Worm (Caenorhabditis elegans) whole organism, L1 larva: Measurements from ENCODE around the gene R02F2.4.

Experiments used
- C04F5.9 ChIP-seq: sonication (generic microtip); optimal IDR thresholded peaks from 2 replicates; lab custom pipeline; 2016; ENCODE audit warnings: missing genetic modification characterization, missing compliant biosample characterization
- Y116A8C.19 ChIP-seq: sonication (generic microtip); optimal IDR thresholded peaks from 2 replicates; lab custom pipeline; 2016; ENCODE audit warnings: missing compliant biosample characterization, missing genetic modification characterization, borderline replicate concordance
- aha-1 ChIP-seq: fragments of 150-350 bp; optimal IDR thresholded peaks from 2 replicates; lab custom pipeline; 2014; ENCODE audit warnings: missing biosample characterization, missing genetic modification characterization
- aly-2 ChIP-seq: fragments of 150-350 bp; optimal IDR thresholded peaks from 2 replicates; lab custom pipeline; 2014; ENCODE audit warnings: missing biosample characterization, missing genetic modification characterization
- ama-1 ChIP-seq: fragments of 150-350 bp; optimal IDR thresholded peaks from 2 replicates; lab custom pipeline; 2014
- ceh-63 ChIP-seq: fragments of 200-800 bp; sonication (Bioruptor generic); optimal IDR thresholded peaks from 2 replicates; lab custom pipeline; 2018; ENCODE audit warnings: mild to moderate bottlenecking, missing genetic modification characterization, missing compliant biosample characterization
- ceh-8 ChIP-seq: fragments of 200-800 bp; sonication (Bioruptor generic); optimal IDR thresholded peaks from 2 replicates; lab custom pipeline; 2018; ENCODE audit warnings: mild to moderate bottlenecking, missing genetic modification characterization, moderate library complexity, missing compliant biosample characterization
- ceh-82 ChIP-seq, 3 experiments: fragments of 150-350 bp in 1 of 3; sonication (generic microtip) in 2 of 3; optimal IDR thresholded peaks; 2 replicates each; lab custom pipeline; 2014 to 2017; ENCODE audit warnings: missing biosample characterization in 3 of 3, missing genetic modification characterization in 3 of 3
- ceh-90 ChIP-seq: sonication (generic microtip); optimal IDR thresholded peaks from 2 replicates; lab custom pipeline; 2016; ENCODE audit warnings: missing genetic modification characterization, missing compliant biosample characterization
- dpl-1 ChIP-seq, 3 experiments: fragments of 150-350 bp in 2 of 3; sonication (generic microtip) in 1 of 3; optimal IDR thresholded peaks; 2 replicates each; lab custom pipeline; 2014 to 2017; ENCODE audit warnings: missing biosample characterization in 3 of 3, missing genetic modification characterization in 3 of 3, missing genetic modification reagents in 3 of 3
- efl-1 ChIP-seq, 4 experiments: fragments of 150-350 bp; optimal IDR thresholded peaks in 3 of 4; peaks in 1 of 4; 1 replicate in 1 of 4; 2 replicates in 3 of 4; lab custom pipeline; 2014; ENCODE audit warnings: missing biosample characterization in 2 of 4, missing genetic modification characterization in 2 of 4, missing genetic modification reagents in 2 of 4
- egl-27 ChIP-seq, 2 experiments: fragments of 150-350 bp in 1 of 2; sonication (generic microtip); optimal IDR thresholded peaks; 3 replicates each; lab custom pipeline; 2017 to 2018; ENCODE audit warnings: missing biosample characterization in 2 of 2, missing genetic modification characterization in 2 of 2, missing genetic modification reagents in 2 of 2
- elt-3 ChIP-seq, 6 experiments: fragments of 150-350 bp in 1 of 6; sonication (generic microtip); optimal IDR thresholded peaks; 2 replicates each; lab custom pipeline; 2017 to 2018; ENCODE audit warnings: missing biosample characterization in 6 of 6, missing genetic modification characterization in 6 of 6, inconsistent platforms in 1 of 6
- ets-5 ChIP-seq: fragments of 200-800 bp; sonication (Bioruptor generic); IDR thresholded peaks from 2 replicates; pipeline ENCODE4 v1.3.6; 2022; ENCODE audit warnings: missing genetic modification characterization, missing compliant biosample characterization
- fkh-4 ChIP-seq: sonication (generic microtip); optimal IDR thresholded peaks from 2 replicates; lab custom pipeline; 2016; ENCODE audit warnings: missing compliant biosample characterization, missing genetic modification characterization, borderline replicate concordance
- fkh-8 ChIP-seq: sonication (generic microtip); optimal IDR thresholded peaks from 2 replicates; lab custom pipeline; 2016; ENCODE audit warnings: mild to moderate bottlenecking, missing genetic modification characterization, missing compliant biosample characterization
- grh-1 ChIP-seq: fragments of 200-800 bp; sonication (Bioruptor generic); IDR thresholded peaks from 2 replicates; pipeline ENCODE4 v1.3.6; 2022; ENCODE audit warnings: missing genetic modification reagents, missing genetic modification characterization, missing compliant biosample characterization
- hlh-17 ChIP-seq: fragments of 200-800 bp; sonication (Bioruptor generic); optimal IDR thresholded peaks from 2 replicates; lab custom pipeline; 2018; ENCODE audit warnings: missing genetic modification characterization, mild to moderate bottlenecking, missing compliant biosample characterization, moderate library complexity, borderline replicate concordance
- hlh-4 ChIP-seq: sonication (generic microtip); optimal IDR thresholded peaks from 2 replicates; lab custom pipeline; 2016; ENCODE audit warnings: mild to moderate bottlenecking, missing genetic modification characterization, missing compliant biosample characterization
- hpl-2 ChIP-seq: fragments of 150-350 bp; optimal IDR thresholded peaks from 2 replicates; lab custom pipeline; 2014; ENCODE audit warnings: missing biosample characterization, missing genetic modification reagents, missing genetic modification characterization
- isw-1 ChIP-seq: fragments of 200-800 bp; sonication (Bioruptor generic); IDR thresholded peaks from 2 replicates; pipeline ENCODE4 v1.3.6; 2022; ENCODE audit warnings: missing genetic modification characterization, missing compliant biosample characterization
- lin-15B ChIP-seq: fragments of 150-350 bp; sonication (generic microtip); optimal IDR thresholded peaks from 3 replicates; lab custom pipeline; 2014; ENCODE audit warnings: missing biosample characterization, missing genetic modification characterization
- lin-35 ChIP-seq, 2 experiments: fragments of 150-350 bp; optimal IDR thresholded peaks; 2 replicates each; lab custom pipeline; 2014; ENCODE audit warnings: missing biosample characterization in 2 of 2, missing genetic modification characterization in 2 of 2, missing genetic modification reagents in 2 of 2
- lin-39 ChIP-seq: fragments of 150-350 bp; optimal IDR thresholded peaks from 2 replicates; lab custom pipeline; 2014; ENCODE audit warnings: missing biosample characterization, missing genetic modification reagents, missing genetic modification characterization
- mab-9 ChIP-seq: fragments of 200-800 bp; sonication (Bioruptor generic); IDR thresholded peaks from 2 replicates; pipeline ENCODE4 v1.3.6; 2022; ENCODE audit warnings: missing genetic modification reagents, missing genetic modification characterization, missing compliant biosample characterization
- mdl-1 ChIP-seq, 2 experiments: fragments of 150-350 bp; optimal IDR thresholded peaks; 2 replicates each; lab custom pipeline; 2014 to 2017; ENCODE audit warnings: missing biosample characterization in 2 of 2, missing genetic modification characterization in 2 of 2, inconsistent platforms in 1 of 2
- mef-2 ChIP-seq: fragments of 150-350 bp; optimal IDR thresholded peaks from 2 replicates; lab custom pipeline; 2014; ENCODE audit warnings: missing biosample characterization, missing genetic modification characterization
- mep-1 ChIP-seq: fragments of 150-350 bp; optimal IDR thresholded peaks from 2 replicates; lab custom pipeline; 2014; ENCODE audit warnings: missing biosample characterization, missing genetic modification characterization
- nhr-11 ChIP-seq: fragments of 150-350 bp; optimal IDR thresholded peaks from 2 replicates; lab custom pipeline; 2014; ENCODE audit warnings: missing biosample characterization, missing genetic modification characterization
- nhr-12 ChIP-seq: sonication (generic microtip); optimal IDR thresholded peaks from 2 replicates; lab custom pipeline; 2017; ENCODE audit warnings: missing biosample characterization, missing genetic modification characterization
- nhr-19 ChIP-seq: fragments of 200-800 bp; sonication (Bioruptor generic); conservative IDR thresholded peaks from 2 replicates; pipeline ENCODE4 v1.3.6; 2022; ENCODE audit warnings: missing genetic modification characterization, missing compliant biosample characterization
- nhr-237 ChIP-seq: fragments of 150-350 bp; optimal IDR thresholded peaks from 2 replicates; lab custom pipeline; 2014; ENCODE audit warnings: missing biosample characterization, missing genetic modification characterization
- nhr-71 ChIP-seq: sonication (generic microtip); optimal IDR thresholded peaks from 2 replicates; lab custom pipeline; 2016; ENCODE audit warnings: mild to moderate bottlenecking, missing genetic modification characterization, moderate library complexity, missing compliant biosample characterization
- nhr-76 ChIP-seq: sonication (generic microtip); optimal IDR thresholded peaks from 2 replicates; lab custom pipeline; 2017; ENCODE audit warnings: missing biosample characterization, missing genetic modification characterization
- nhr-77 ChIP-seq: fragments of 150-350 bp; optimal IDR thresholded peaks from 2 replicates; lab custom pipeline; 2014; ENCODE audit warnings: missing biosample characterization, missing genetic modification characterization
- nhr-84 ChIP-seq: sonication (generic microtip); optimal IDR thresholded peaks from 2 replicates; lab custom pipeline; 2017; ENCODE audit warnings: missing biosample characterization, missing genetic modification characterization
- nhr-85 ChIP-seq: sonication (generic microtip); peaks from one replicate; lab custom pipeline; 2016; ENCODE audit warnings: missing genetic modification characterization, inconsistent platforms, missing compliant biosample characterization
- pax-3 ChIP-seq: fragments of 200-800 bp; sonication (Bioruptor generic); optimal IDR thresholded peaks from 2 replicates; lab custom pipeline; 2018; ENCODE audit warnings: mild to moderate bottlenecking, missing genetic modification characterization, moderate library complexity, missing compliant biosample characterization
- pqm-1 ChIP-seq: sonication (generic microtip); optimal IDR thresholded peaks from 3 replicates; lab custom pipeline; 2017; ENCODE audit warnings: missing biosample characterization, missing genetic modification characterization
- rnt-1 ChIP-seq: sonication (generic microtip); optimal IDR thresholded peaks from 2 replicates; lab custom pipeline; 2016; ENCODE audit warnings: mild to moderate bottlenecking, missing genetic modification characterization, moderate library complexity, missing compliant biosample characterization
- snpc-4 ChIP-seq: fragments of 150-350 bp; optimal IDR thresholded peaks from 2 replicates; lab custom pipeline; 2014; ENCODE audit warnings: missing biosample characterization, missing genetic modification characterization
- sox-4 ChIP-seq: sonication (generic microtip); optimal IDR thresholded peaks from 2 replicates; lab custom pipeline; 2016; ENCODE audit warnings: missing genetic modification characterization, missing compliant biosample characterization
- sptf-1 ChIP-seq: fragments of 150-350 bp; optimal IDR thresholded peaks from 2 replicates; lab custom pipeline; 2014; ENCODE audit warnings: missing biosample characterization, missing genetic modification characterization
- swsn-7 ChIP-seq: sonication (generic microtip); optimal IDR thresholded peaks from 2 replicates; lab custom pipeline; 2016; ENCODE audit warnings: missing genetic modification characterization, missing compliant biosample characterization
- tbx-2 ChIP-seq: sonication (generic microtip); optimal IDR thresholded peaks from 2 replicates; lab custom pipeline; 2016; ENCODE audit warnings: missing genetic modification characterization, missing compliant biosample characterization
- tlp-1 ChIP-seq: fragments of 150-350 bp; optimal IDR thresholded peaks from 2 replicates; lab custom pipeline; 2014; ENCODE audit warnings: missing biosample characterization, missing genetic modification characterization
- unc-130 ChIP-seq: fragments of 150-350 bp; optimal IDR thresholded peaks from 2 replicates; lab custom pipeline; 2017; ENCODE audit warnings: missing biosample characterization, missing genetic modification characterization, inconsistent platforms
- unc-30 ChIP-seq: sonication (generic microtip); optimal IDR thresholded peaks from 2 replicates; lab custom pipeline; 2017; ENCODE audit warnings: missing biosample characterization, missing genetic modification characterization
- unc-62 ChIP-seq: fragments of 150-350 bp; optimal IDR thresholded peaks from 2 replicates; lab custom pipeline; 2014; ENCODE audit warnings: missing biosample characterization, missing genetic modification reagents, missing genetic modification characterization
- unc-86 ChIP-seq: sonication (generic microtip); optimal IDR thresholded peaks from 2 replicates; lab custom pipeline; 2016; ENCODE audit warnings: missing genetic modification characterization, missing compliant biosample characterization
- xbp-1 ChIP-seq: sonication (generic microtip); optimal IDR thresholded peaks from 2 replicates; lab custom pipeline; 2016; ENCODE audit warnings: missing genetic modification characterization, missing compliant biosample characterization

Gene R02F2.4

DNA sequence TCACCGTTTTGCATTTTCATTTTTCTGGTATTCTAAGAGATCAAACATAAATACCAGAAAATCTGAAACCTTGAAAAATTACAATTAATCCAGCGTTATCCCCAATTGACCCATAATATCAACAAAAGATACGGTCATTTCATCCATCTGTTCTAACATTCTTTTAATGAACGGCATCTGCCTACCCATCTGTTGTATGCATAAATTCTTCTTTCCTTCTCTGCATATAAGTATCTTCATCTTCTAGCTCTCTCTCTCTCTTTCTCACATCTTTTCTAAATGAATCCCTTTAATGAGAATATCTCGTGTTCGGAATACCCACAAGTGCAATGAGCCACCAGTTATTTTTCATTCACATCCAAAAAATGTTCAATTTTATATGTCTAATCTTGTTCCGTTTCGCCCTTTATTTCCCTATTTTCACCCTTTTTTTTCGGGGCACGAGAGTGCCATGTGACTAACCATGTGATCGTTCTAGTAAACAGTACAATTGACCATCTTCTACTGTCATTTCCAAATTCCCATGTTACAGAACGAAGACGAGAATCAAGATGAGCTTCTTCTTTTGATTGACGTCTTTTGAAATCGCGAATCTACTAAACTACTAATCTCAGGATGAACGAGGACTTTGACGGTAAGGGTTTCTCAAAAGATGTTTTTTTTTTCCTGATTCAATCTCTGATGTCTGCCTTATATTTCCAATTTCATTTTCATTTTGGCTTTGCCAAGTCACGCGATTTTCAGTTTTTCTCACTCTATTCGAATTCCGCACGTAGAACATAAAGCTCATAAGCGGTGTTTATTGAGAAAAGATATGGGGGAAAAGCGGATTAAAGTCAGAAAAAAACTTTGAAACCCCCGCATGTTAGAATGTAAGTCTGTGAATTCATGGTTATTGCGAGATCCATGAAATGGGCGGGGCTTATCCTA, 17.5 kb downstream of the R02F2.4 start, which contains the start of gene R02F2.1 (continued):
- peak; percentile 69 for TF ChIP-seq fkh-8 (tag; lab: Kevin White, UChicago)
- no peak for TF ChIP-seq fkh-4 (tag; lab: Kevin White, UChicago)
- no peak for TF ChIP-seq isw-1 (GFP tag; lab: Robert Waterston, UW)
- TF ChIP-seq grh-1, result no peak
- peak; percentile 14 for TF ChIP-seq xbp-1 (tag; lab: Kevin White, UChicago)
- no peak for TF ChIP-seq aha-1 (tag; lab: Kevin White, UChicago)
- TF ChIP-seq Y116A8C.19 (tag; lab: Kevin White, UChicago), result no peak
- TF ChIP-seq nhr-12, result no peak
- no peak for TF ChIP-seq mef-2 (tag; lab: Kevin White, UChicago)
- TF ChIP-seq hlh-4 (tag; lab: Kevin White, UChicago), result no peak
- peak; percentile 21 for TF ChIP-seq unc-130 (tag; lab: Kevin White, UChicago)
- peak in 1 of 2 experiments; percentile 41 for TF ChIP-seq efl-1 (optimal IDR thresholded peaks at IDR 0.05; lab: Kevin White, UChicago)
- TF ChIP-seq efl-1 (GFP tag; optimal IDR thresholded peaks at IDR 0.05 in 1 of 2; lab: Kevin White, UChicago), result peak; percentile 42 to 95
- TF ChIP-seq nhr-11 (tag; lab: Kevin White, UChicago), result no peak
- no peak for TF ChIP-seq rnt-1 (tag; lab: Kevin White, UChicago)
- TF ChIP-seq nhr-84, result no peak
- no peak for TF ChIP-seq unc-86 (tag; lab: Kevin White, UChicago)
- TF ChIP-seq sptf-1 (tag; lab: Kevin White, UChicago), result no peak
- TF ChIP-seq lin-39, result no peak
- peak; percentile 38 for TF ChIP-seq tbx-2 (tag; lab: Kevin White, UChicago)
- TF ChIP-seq nhr-237 (tag; lab: Kevin White, UChicago), result no peak
- TF ChIP-seq ceh-82 (tag; optimal IDR thresholded peaks at IDR 0.05; lab: Kevin White, UChicago), result no peak
- TF ChIP-seq pax-3 (tag; lab: Kevin White, UChicago), result no peak
- TF ChIP-seq hpl-2 (GFP tag; lab: Kevin White, UChicago), result no peak
- TF ChIP-seq ceh-90 (tag; lab: Kevin White, UChicago), result no peak
- no peak for TF ChIP-seq snpc-4 (tag; lab: Kevin White, UChicago)
- TF ChIP-seq mep-1 (tag; lab: Kevin White, UChicago), result peak; percentile 49
- TF ChIP-seq egl-27 (tag; optimal IDR thresholded peaks at IDR 0.05; lab: Kevin White, UChicago), result no peak
- no peak for TF ChIP-seq swsn-7
- TF ChIP-seq nhr-71 (tag; lab: Kevin White, UChicago), result peak; percentile 72
- TF ChIP-seq pqm-1 (tag; lab: Kevin White, UChicago), result no peak
- no peak for TF ChIP-seq ama-1
- peak; percentile 80 for TF ChIP-seq nhr-85 (tag; lab: Kevin White, UChicago)
- TF ChIP-seq aly-2 (tag; lab: Kevin White, UChicago), result no peak
- TF ChIP-seq tlp-1 (tag; lab: Kevin White, UChicago), result no peak
- no peak for TF ChIP-seq C04F5.9
- TF ChIP-seq lin-15B (tag; lab: Kevin White, UChicago), result no peak
- no peak for TF ChIP-seq ets-5 (GFP tag; lab: Robert Waterston, UW)
- peak; percentile 44 for TF ChIP-seq sox-4 (tag; lab: Kevin White, UChicago)
- no peak for TF ChIP-seq ceh-63 (GFP tag; lab: Kevin White, UChicago)
- no peak for TF ChIP-seq unc-62
- TF ChIP-seq mab-9 (GFP tag; lab: Robert Waterston, UW), result no peak
- peak in 2 of 6 experiments; percentile 19 to 58 for TF ChIP-seq elt-3 (tag; optimal IDR thresholded peaks at IDR 0.05; lab: Kevin White, UChicago)
- no peak for TF ChIP-seq ceh-8 (GFP tag; lab: Kevin White, UChicago)
- peak in 1 of 2 experiments; percentile 84 for TF ChIP-seq mdl-1 (tag; optimal IDR thresholded peaks at IDR 0.05; lab: Kevin White, UChicago)
- TF ChIP-seq unc-30 (tag; lab: Kevin White, UChicago), result no peak
- peak; percentile 14 to 54 (median 50) for TF ChIP-seq dpl-1 (GFP tag; optimal IDR thresholded peaks at IDR 0.05; lab: Kevin White, UChicago)
- peak; percentile 52 for TF ChIP-seq nhr-19 (GFP tag; lab: Robert Waterston, UW)
- peak; percentile 21 to 87 for TF ChIP-seq lin-35 (GFP tag; optimal IDR thresholded peaks at IDR 0.05; lab: Kevin White, UChicago)
- TF ChIP-seq nhr-76 (tag; lab: Kevin White, UChicago), result no peak
- TF ChIP-seq hlh-17 (GFP tag; lab: Kevin White, UChicago), result no peak
- no peak for TF ChIP-seq nhr-77 (tag; lab: Kevin White, UChicago)
